Fruit fly (Drosophila melanogaster) S2 (cell line): ENCODE results near the gene Cyp4c3.

Experiments
- CG8478 ChIP-seq: fragments of >200 bp; optimal IDR thresholded peaks from 2 replicates; lab custom pipeline; 2018
- CTCF ChIP-seq, 2 experiments: fragments of >200 bp; optimal IDR thresholded peaks; 2 replicates each; lab custom pipeline; 2018

dm6 chr3R:30862471-30862870, 31.4 kb upstream of the Cyp4c3 start:
- no peak for TF ChIP-seq CTCF (optimal IDR thresholded peaks at IDR 0.05; lab: Kevin White, UChicago)
- no peak for TF ChIP-seq CG8478
